Fruit fly (Drosophila melanogaster): ENCODE measurements around the gene CG14329.

- no peak for TF ChIP-seq CG13204 (GFP tag; optimal IDR thresholded peaks at IDR 0.05)
- no peak for TF ChIP-seq Snoo (tag; optimal IDR thresholded peaks at IDR 0.05)
- no peak for TF ChIP-seq CG34367 (tag; optimal IDR thresholded peaks at IDR 0.05)
- TF ChIP-seq Ets98B (GFP tag; IDR thresholded peaks at IDR 0.05) = no peak
- TF ChIP-seq CG10348 (GFP tag; IDR thresholded peaks at IDR 0.05) = no peak
- no peak for TF ChIP-seq rn (GFP tag; IDR thresholded peaks at IDR 0.05)
- TF ChIP-seq CG14655 (GFP tag; optimal IDR thresholded peaks at IDR 0.05) = no peak
These were observed 8.2 kb downstream of the CG14329 start for dm6 chr3R:17617121-17617975.
